Fruit fly (Drosophila melanogaster): ENCODE data around the gene Qsox3.

The Qsox3 gene

dm6 chr3R:21870158-21870971, 41.3 kb upstream of the Qsox3 start, which contains the start of gene CG31431 (continued):
- TF ChIP-seq CG9437 (GFP tag; optimal IDR thresholded peaks at IDR 0.05) (peak; percentile 90), Kr (GFP tag; optimal IDR thresholded peaks at IDR 0.05) (peak; percentile 43), Drgx (GFP tag; IDR thresholded peaks at IDR 0.05) (peak; percentile 94), CG32532 (GFP tag; IDR thresholded peaks at IDR 0.05) (peak; percentile 99), rib (GFP tag; IDR thresholded peaks at IDR 0.05) (peak; percentile 98), CG14014 (GFP tag; IDR thresholded peaks at IDR 0.05) (peak; percentile 98), hb (GFP tag; IDR thresholded peaks at IDR 0.05; ENCODE audit: partially characterized antibody) (no peak), CG13296 (GFP tag; optimal IDR thresholded peaks at IDR 0.05) (peak; percentile 98), MESR4 (GFP tag; optimal IDR thresholded peaks at IDR 0.05) (peak; percentile 62), row (GFP tag; IDR thresholded peaks at IDR 0.05) (peak; percentile 99), tll (GFP tag; optimal IDR thresholded peaks at IDR 0.05) (peak in 1 of 2 experiments; percentile 72), CG7928 (GFP tag; optimal IDR thresholded peaks at IDR 0.05) (peak; percentile 80), CG9609 (GFP tag; optimal IDR thresholded peaks at IDR 0.05) (peak; percentile 97), Dip3 (GFP tag; optimal IDR thresholded peaks at IDR 0.05) (peak; percentile 97), z (GFP tag; IDR thresholded peaks at IDR 0.05) (peak; percentile 72; the same call in 2 of the 3 replicates), lov (optimal IDR thresholded peaks at IDR 0.05) (no peak), lov (GFP tag; IDR thresholded peaks at IDR 0.05) (peak; percentile 95), CG4424 (GFP tag; optimal IDR thresholded peaks at IDR 0.05) (peak; percentile 96), CG1832 (GFP tag; optimal IDR thresholded peaks at IDR 0.05) (no peak), CG15073 (GFP tag; optimal IDR thresholded peaks at IDR 0.05) (peak; percentile 78), Ptx1 (GFP tag; IDR thresholded peaks at IDR 0.05) (peak; percentile 97), cas (GFP tag; IDR thresholded peaks at IDR 0.05) (peak; percentile 96), Dll (GFP tag; IDR thresholded peaks at IDR 0.05; ENCODE audit: partially characterized antibody) (no peak), CG11695 (GFP tag; IDR thresholded peaks at IDR 0.05) (peak; percentile 98), Bdp1 (GFP tag; optimal IDR thresholded peaks at IDR 0.05) (peak; percentile 88), CG1529 (GFP tag; optimal IDR thresholded peaks at IDR 0.05) (peak; percentile 91), pum (GFP tag; optimal IDR thresholded peaks at IDR 0.05) (peak; percentile 97), Bgb (GFP tag; IDR thresholded peaks at IDR 0.05; ENCODE audit: partially characterized antibody) (no peak), CG14667 (GFP tag; IDR thresholded peaks at IDR 0.05) (peak; percentile 96), CG10366 (GFP tag; IDR thresholded peaks at IDR 0.05) (peak; percentile 97), CG9215 (GFP tag; IDR thresholded peaks at IDR 0.05) (peak; percentile 96), Dad (GFP tag; optimal IDR thresholded peaks at IDR 0.05) (peak; percentile 96), unc-4 (GFP tag; IDR thresholded peaks at IDR 0.05; ENCODE audit: partially characterized antibody) (no peak), pnt (GFP tag; optimal IDR thresholded peaks at IDR 0.05) (peak; percentile 95), schlank (tag; optimal IDR thresholded peaks at IDR 0.05) (peak; percentile 97), CG6683 (GFP tag; optimal IDR thresholded peaks at IDR 0.05) (peak; percentile 94), Sin3A (optimal IDR thresholded peaks at IDR 0.05) (no peak), Camta (GFP tag; optimal IDR thresholded peaks at IDR 0.05) (peak; percentile 96), ap (GFP tag; IDR thresholded peaks at IDR 0.05) (peak; percentile 94), CG2120 (GFP tag; optimal IDR thresholded peaks at IDR 0.05) (peak; percentile 99), CG17802 (tag; optimal IDR thresholded peaks at IDR 0.05) (peak; percentile 79), br (optimal IDR thresholded peaks at IDR 0.05) (no peak), CG3281 (GFP tag; optimal IDR thresholded peaks at IDR 0.05) (peak; percentile 98), onecut (GFP tag; IDR thresholded peaks at IDR 0.05) (peak; percentile 93), Hr3 (GFP tag; optimal IDR thresholded peaks at IDR 0.05) (peak; percentile 94), CG13424 (tag; optimal IDR thresholded peaks at IDR 0.05) (peak; percentile 97), bab2 (GFP tag; optimal IDR thresholded peaks at IDR 0.05) (peak; percentile 98), CG17186 (GFP tag; optimal IDR thresholded peaks at IDR 0.05) (peak; percentile 75), CG16813 (GFP tag; IDR thresholded peaks at IDR 0.05; ENCODE audit: partially characterized antibody) (no peak), CG31224 (GFP tag; IDR thresholded peaks at IDR 0.05) (peak; percentile 95)
